Fruit fly (Drosophila melanogaster) whole organism, prepupa: ENCODE measurements around the gene CG10232.

Source experiments
- Blimp-1 ChIP-seq: fragments of 200-800 bp; sonication (Bioruptor generic); optimal IDR thresholded peaks from 3 replicates; lab custom pipeline; 2017; ENCODE audit warnings: missing biosample characterization, missing genetic modification characterization, mild to moderate bottlenecking, moderate library complexity, missing genetic modification reagents
- CG31627 ChIP-seq: fragments of 200-800 bp; sonication (Bioruptor generic); optimal IDR thresholded peaks from 3 replicates; lab custom pipeline; 2016; ENCODE audit warnings: missing biosample characterization, missing genetic modification characterization
- CG6163 ChIP-seq: fragments of 200-800 bp; sonication (Bioruptor generic); IDR thresholded peaks from 3 replicates; pipeline ENCODE4 v1.3.6; 2022; ENCODE audit warnings: missing biosample characterization, missing genetic modification characterization
- CG7368 ChIP-seq: fragments of 200-800 bp; sonication (Bioruptor generic); optimal IDR thresholded peaks from 3 replicates; lab custom pipeline; 2016; ENCODE audit warnings: missing biosample characterization, missing genetic modification characterization
- CG8319 ChIP-seq: fragments of 200-800 bp; sonication (Bioruptor generic); optimal IDR thresholded peaks from 3 replicates; lab custom pipeline; 2016; ENCODE audit warnings: missing biosample characterization, missing genetic modification characterization
- CG8632 ChIP-seq: fragments of 200-800 bp; sonication (Bioruptor generic); optimal IDR thresholded peaks from 3 replicates; lab custom pipeline; 2016; ENCODE audit warnings: missing biosample characterization, missing genetic modification characterization
- Sox15 ChIP-seq: fragments of 200-800 bp; sonication (Bioruptor generic); optimal IDR thresholded peaks from 3 replicates; lab custom pipeline; 2016; ENCODE audit warnings: missing biosample characterization, missing genetic modification characterization
- svp ChIP-seq: fragments of 200-800 bp; sonication (Bioruptor generic); peaks from one replicate; lab custom pipeline; 2016; ENCODE audit warnings: missing biosample characterization, missing genetic modification characterization

DNA sequence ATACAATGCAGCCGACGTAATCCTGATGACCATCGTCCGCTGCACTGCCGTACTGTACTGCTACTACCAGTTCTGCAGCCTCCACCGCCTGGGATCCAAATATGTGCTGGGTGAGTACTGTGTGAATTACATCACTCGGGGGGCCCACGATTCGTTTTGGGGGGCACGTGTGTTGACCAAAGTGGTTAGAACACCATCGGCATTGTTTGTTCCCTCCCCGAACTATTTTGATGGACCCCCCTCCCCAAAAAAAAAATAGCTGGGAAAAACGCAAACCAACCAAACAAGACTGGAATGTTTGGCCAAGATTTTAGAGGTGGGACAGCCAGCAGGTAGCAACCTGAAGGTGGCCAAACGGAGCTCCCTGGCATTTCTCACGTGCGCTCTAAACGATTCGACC is 26.0 kb upstream of the CG10232 start:
- no peak for TF ChIP-seq CG6163 (GFP tag; lab: Robert Waterston, UW)
- TF ChIP-seq svp (GFP tag; lab: Kevin White, UChicago) = no peak
- no peak for TF ChIP-seq CG8632 (GFP tag; lab: Kevin White, UChicago)
- no peak for TF ChIP-seq CG7368
- no peak for TF ChIP-seq Blimp-1 (GFP tag; lab: Kevin White, UChicago)
- TF ChIP-seq Sox15 = no peak
- no peak for TF ChIP-seq CG8319 (GFP tag; lab: Kevin White, UChicago)
- TF ChIP-seq CG31627 (GFP tag; lab: Kevin White, UChicago) = no peak
